Worm (Caenorhabditis elegans): ENCODE results near the gene rsks-1.
"Not testable (repeated sequence)": the region's sequence is repeated elsewhere in the genome, so short reads cannot be mapped to it uniquely, and the experiment has no call there.

The rsks-1 gene

ce11 chrIII:11218150-11218841 is 26.6 kb upstream of the rsks-1 start, which contains the start of the genes tbx-34 and wht-8:
Gene tbx-34 (minus strand): TSS chrIII:11218250.
Gene wht-8 (plus strand): TSS chrIII:11218791.
- no peak for TF ChIP-seq nhr-76 (tag; optimal IDR thresholded peaks at IDR 0.05)
- no peak for TF ChIP-seq flh-1 (GFP tag; optimal IDR thresholded peaks at IDR 0.05)
- TF ChIP-seq lsy-2 (tag; optimal IDR thresholded peaks at IDR 0.05), result no peak
- TF ChIP-seq unc-39 (tag; optimal IDR thresholded peaks at IDR 0.05), result no peak
- TF ChIP-seq nhr-12 (tag; optimal IDR thresholded peaks at IDR 0.05), result no peak
- TF ChIP-seq drap-1 (GFP tag; optimal IDR thresholded peaks at IDR 0.05), result no peak
- no peak for TF ChIP-seq elt-1 (tag; optimal IDR thresholded peaks at IDR 0.05; ENCODE audit: borderline replicate concordance, insufficient read depth)
- no peak for TF ChIP-seq tbx-8 (GFP tag; optimal IDR thresholded peaks at IDR 0.05)
- no peak for TF ChIP-seq mls-2 (tag; optimal IDR thresholded peaks at IDR 0.05)
- no peak for TF ChIP-seq ces-1 (GFP tag; optimal IDR thresholded peaks at IDR 0.05)
- TF ChIP-seq snpc-4 (tag; optimal IDR thresholded peaks at IDR 0.05), result no peak
- no peak for TF ChIP-seq bed-3 (GFP tag; optimal IDR thresholded peaks at IDR 0.05)
- TF ChIP-seq blmp-1 (tag; optimal IDR thresholded peaks at IDR 0.05), result no peak
- no peak for TF ChIP-seq M03D4.4 (tag; optimal IDR thresholded peaks at IDR 0.05)
- no peak for TF ChIP-seq ceh-39 (tag; optimal IDR thresholded peaks at IDR 0.05)

ce11 chrIII:11221583-11222191 is 23.2 kb upstream of the rsks-1 start:
- TF ChIP-seq sptf-1 (tag; optimal IDR thresholded peaks at IDR 0.05) (no peak), ces-1 (GFP tag; optimal IDR thresholded peaks at IDR 0.05) (peak; percentile 50), ceh-39 (tag; optimal IDR thresholded peaks at IDR 0.05) (peak; percentile 11)

ce11 chrIII:11224006-11224405 is 20.9 kb upstream of the rsks-1 start, which contains the start of gene Y47D3A.13:
Gene Y47D3A.13 (minus strand): TSS chrIII:11224106.
- TF ChIP-seq sptf-1 (tag; optimal IDR thresholded peaks at IDR 0.05); nhr-28 (tag; optimal IDR thresholded peaks at IDR 0.05); drap-1 (GFP tag; optimal IDR thresholded peaks at IDR 0.05): not testable (repeated sequence)

- TF ChIP-seq M03D4.4 (tag; optimal IDR thresholded peaks at IDR 0.05) (no peak), elt-3 (tag; optimal IDR thresholded peaks at IDR 0.05) (no peak), elt-1 (tag; optimal IDR thresholded peaks at IDR 0.05; ENCODE audit: borderline replicate concordance, insufficient read depth) (no peak), ceh-83 (GFP tag; optimal IDR thresholded peaks at IDR 0.05) (no peak), unc-120 (tag; optimal IDR thresholded peaks at IDR 0.05; ENCODE audit: poor library complexity, severe bottlenecking) (no peak), sem-2 (GFP tag; optimal IDR thresholded peaks at IDR 0.05) (no peak), blmp-1 (tag; optimal IDR thresholded peaks at IDR 0.05) (no peak)
Observed at ce11 chrIII:11227025-11227424, 17.9 kb upstream of the rsks-1 start, which contains the start of gene tbx-37. Gene tbx-37 (minus strand): TSS chrIII:11227125.

- TF ChIP-seq tbx-8 (GFP tag; optimal IDR thresholded peaks at IDR 0.05) (no peak), mls-2 (tag; optimal IDR thresholded peaks at IDR 0.05) (no peak), elt-1 (tag; optimal IDR thresholded peaks at IDR 0.05; ENCODE audit: borderline replicate concordance, insufficient read depth) (no peak), flh-1 (GFP tag; optimal IDR thresholded peaks at IDR 0.05) (no peak), nhr-2 (tag; optimal IDR thresholded peaks at IDR 0.05) (no peak), unc-39 (tag; optimal IDR thresholded peaks at IDR 0.05) (no peak), pha-4 (tag; optimal IDR thresholded peaks at IDR 0.05) (no peak), sem-2 (GFP tag; optimal IDR thresholded peaks at IDR 0.05) (no peak), nhr-12 (tag; optimal IDR thresholded peaks at IDR 0.05) (no peak), nhr-237 (tag; optimal IDR thresholded peaks at IDR 0.05) (no peak), ceh-43 (GFP tag; optimal IDR thresholded peaks at IDR 0.05) (no peak), ztf-11 (tag; optimal IDR thresholded peaks at IDR 0.05) (no peak), lin-13 (tag; optimal IDR thresholded peaks at IDR 0.05) (no peak), drap-1 (GFP tag; optimal IDR thresholded peaks at IDR 0.05) (no peak), zip-8 (tag; optimal IDR thresholded peaks at IDR 0.05) (no peak), ces-1 (GFP tag; optimal IDR thresholded peaks at IDR 0.05) (no peak), mab-5 (tag; optimal IDR thresholded peaks at IDR 0.05) (no peak), elt-3 (tag; optimal IDR thresholded peaks at IDR 0.05) (no peak), hlh-1 (tag; optimal IDR thresholded peaks at IDR 0.05) (no peak)
Observed at ce11 chrIII:11230581-11230980, 14.3 kb upstream of the rsks-1 start.

All from whole organism, mixed stage, embryonic.